Fruit fly (Drosophila melanogaster) whole organism, embryonic: ENCODE data around the gene dysc.

Experiments
- Abd-B ChIP-seq: fragments of 200-800 bp; sonication (Bioruptor generic); optimal IDR thresholded peaks from 2 replicates; lab custom pipeline; 2018; ENCODE audit warnings: missing biosample characterization, mild to moderate bottlenecking, missing genetic modification characterization, moderate library complexity
- Ada2b ChIP-seq: fragments of 200-800 bp; sonication (Bioruptor generic); IDR thresholded peaks from 2 replicates; pipeline ENCODE4 v1.3.6; 2022; ENCODE audit warnings: missing biosample characterization, missing genetic modification characterization
- CG1024 ChIP-seq: fragments of 200-800 bp; sonication (Bioruptor generic); IDR thresholded peaks from 2 replicates; pipeline ENCODE4 v1.3.6; 2022; ENCODE audit warnings: missing biosample characterization, missing genetic modification characterization
- CG10274 ChIP-seq: fragments of 200-800 bp; sonication (Bioruptor generic); optimal IDR thresholded peaks from 3 replicates; lab custom pipeline; 2017; ENCODE audit warnings: missing biosample characterization, mild to moderate bottlenecking, missing genetic modification characterization
- CG10431 ChIP-seq: fragments of 200-800 bp; sonication (Bioruptor generic); optimal IDR thresholded peaks from 3 replicates; lab custom pipeline; 2018; ENCODE audit warnings: missing biosample characterization, mild to moderate bottlenecking, missing genetic modification characterization
- CG10462 ChIP-seq: fragments of 200-800 bp; sonication (Bioruptor generic); optimal IDR thresholded peaks from 2 replicates; lab custom pipeline; 2016; ENCODE audit warnings: missing biosample characterization, missing genetic modification characterization
- CG12769 ChIP-seq: fragments of 200-800 bp; sonication (Bioruptor generic); optimal IDR thresholded peaks from 2 replicates; lab custom pipeline; 2019; ENCODE audit warnings: missing biosample characterization, mild to moderate bottlenecking, missing genetic modification characterization, moderate library complexity
- CG1647 ChIP-seq: fragments of 200-800 bp; sonication (Bioruptor generic); optimal IDR thresholded peaks from 3 replicates; lab custom pipeline; 2016; ENCODE audit warnings: missing biosample characterization, missing genetic modification characterization
- CG17186 ChIP-seq: fragments of 200-800 bp; sonication (Bioruptor generic); optimal IDR thresholded peaks from 3 replicates; lab custom pipeline; 2017; ENCODE audit warnings: missing biosample characterization, missing genetic modification reagents, missing genetic modification characterization
- CG17328 ChIP-seq: fragments of 200-800 bp; sonication (Bioruptor generic); IDR thresholded peaks from 2 replicates; pipeline ENCODE4 v1.3.6; 2022; ENCODE audit warnings: missing biosample characterization, missing genetic modification characterization
- CG2129 ChIP-seq: fragments of 200-800 bp; sonication (Bioruptor generic); IDR thresholded peaks from 2 replicates; pipeline ENCODE4 v1.3.6; 2022; ENCODE audit warnings: missing biosample characterization, missing genetic modification characterization; ENCODE audit not compliant: partially characterized antibody
- CG2678 ChIP-seq: fragments of 200-800 bp; sonication (Bioruptor generic); optimal IDR thresholded peaks from 3 replicates; lab custom pipeline; 2019; ENCODE audit warnings: missing biosample characterization, mild to moderate bottlenecking, missing genetic modification characterization, moderate library complexity
- CG33557 ChIP-seq: fragments of 200-800 bp; sonication (Bioruptor generic); optimal IDR thresholded peaks from 2 replicates; lab custom pipeline; 2019; ENCODE audit warnings: missing biosample characterization, mild to moderate bottlenecking, missing genetic modification characterization, moderate library complexity
- CG4730 ChIP-seq: fragments of 200-800 bp; sonication (Bioruptor generic); IDR thresholded peaks from 2 replicates; pipeline ENCODE4 v1.3.6; 2022; ENCODE audit warnings: missing biosample characterization, missing genetic modification characterization
- CG6683 ChIP-seq: fragments of 200-800 bp; sonication (Bioruptor generic); optimal IDR thresholded peaks from 2 replicates; lab custom pipeline; 2017; ENCODE audit warnings: missing biosample characterization, mild to moderate bottlenecking, missing genetic modification characterization, missing genetic modification reagents
- CG6854 ChIP-seq: fragments of 200-800 bp; sonication (Bioruptor generic); optimal IDR thresholded peaks from 3 replicates; lab custom pipeline; 2017; ENCODE audit warnings: missing biosample characterization, mild to moderate bottlenecking, missing genetic modification characterization
- CG7271 ChIP-seq: fragments of 200-800 bp; sonication (Bioruptor generic); optimal IDR thresholded peaks from 2 replicates; lab custom pipeline; 2018; ENCODE audit warnings: missing biosample characterization, mild to moderate bottlenecking, missing genetic modification characterization, moderate library complexity
- CG8290 ChIP-seq, 3 experiments: fragments of 200-800 bp; sonication (Bioruptor generic); optimal IDR thresholded peaks; 2 replicates each; lab custom pipeline; 2016 to 2019; ENCODE audit warnings: missing biosample characterization in 3 of 3, missing genetic modification characterization in 3 of 3, mild to moderate bottlenecking in 2 of 3, moderate library complexity in 1 of 3
- CG9876 ChIP-seq: fragments of 200-800 bp; sonication (Bioruptor generic); optimal IDR thresholded peaks from 2 replicates; lab custom pipeline; 2016; ENCODE audit warnings: missing biosample characterization, missing genetic modification characterization
- Ets65A ChIP-seq: fragments of 200-800 bp; sonication (Bioruptor generic); peaks from one replicate; lab custom pipeline; 2016; ENCODE audit warnings: missing biosample characterization, missing genetic modification characterization
- Gug ChIP-seq: fragments of 200-800 bp; sonication (Bioruptor generic); IDR thresholded peaks from 4 replicates; pipeline ENCODE4 v1.3.6; 2022; ENCODE audit warnings: missing biosample characterization, missing genetic modification characterization
- Kr ChIP-seq: fragments of 200-800 bp; sonication (Bioruptor generic); optimal IDR thresholded peaks from 2 replicates; lab custom pipeline; 2017; ENCODE audit warnings: missing biosample characterization, mild to moderate bottlenecking, missing genetic modification characterization
- NfI ChIP-seq: fragments of 200-800 bp; sonication (Bioruptor generic); optimal IDR thresholded peaks from 3 replicates; lab custom pipeline; 2018; ENCODE audit warnings: missing biosample characterization, mild to moderate bottlenecking, missing genetic modification characterization, moderate library complexity
- Pdp1 ChIP-seq, 2 experiments: fragments of 200-800 bp; sonication (Bioruptor generic); optimal IDR thresholded peaks; 3 replicates each; lab custom pipeline; 2016; ENCODE audit warnings: missing biosample characterization in 2 of 2, missing genetic modification characterization in 2 of 2, mild to moderate bottlenecking in 1 of 2, moderate library complexity in 1 of 2
- Rfx ChIP-seq: fragments of 200-800 bp; sonication (Bioruptor generic); IDR thresholded peaks from 2 replicates; pipeline ENCODE4 v1.3.6; 2022; ENCODE audit warnings: missing biosample characterization, missing genetic modification characterization
- Trl ChIP-seq, 3 experiments: fragments of >200 bp in 2 of 3; fragments of 200-800 bp in 1 of 3; sonication (Bioruptor generic) in 1 of 3; optimal IDR thresholded peaks; 2 replicates in 1 of 3; 3 replicates in 2 of 3; lab custom pipeline; 2016 to 2017; ENCODE audit warnings: missing biosample characterization in 1 of 3, missing genetic modification characterization in 1 of 3
- Xrp1 ChIP-seq: fragments of 200-800 bp; sonication (Bioruptor generic); IDR thresholded peaks from 2 replicates; pipeline ENCODE4 v1.3.6; 2022; ENCODE audit warnings: missing biosample characterization, missing genetic modification characterization
- YL-1 ChIP-seq: fragments of 200-800 bp; sonication (Bioruptor generic); optimal IDR thresholded peaks from 3 replicates; lab custom pipeline; 2017; ENCODE audit warnings: missing biosample characterization, mild to moderate bottlenecking, missing genetic modification characterization
- al ChIP-seq: fragments of 200-800 bp; sonication (Bioruptor generic); IDR thresholded peaks from 2 replicates; pipeline ENCODE4 v1.3.6; 2022; ENCODE audit warnings: missing biosample characterization, missing genetic modification characterization
- bowl ChIP-seq: fragments of 200-800 bp; sonication (Bioruptor generic); IDR thresholded peaks from 2 replicates; pipeline ENCODE4 v1.3.6; 2022; ENCODE audit warnings: missing biosample characterization, missing genetic modification characterization
- br ChIP-seq: fragments of >200 bp; optimal IDR thresholded peaks from 2 replicates; lab custom pipeline; 2017
- caup ChIP-seq: fragments of 200-800 bp; sonication (Bioruptor generic); optimal IDR thresholded peaks from 3 replicates; lab custom pipeline; 2017; ENCODE audit warnings: missing biosample characterization, mild to moderate bottlenecking, missing genetic modification characterization, moderate library complexity; ENCODE audit not compliant: severe bottlenecking
- dimm ChIP-seq: fragments of 200-800 bp; sonication (Bioruptor generic); IDR thresholded peaks from 2 replicates; pipeline ENCODE4 v1.3.6; 2022; ENCODE audit warnings: missing biosample characterization, missing genetic modification characterization
- dysf ChIP-seq: fragments of 200-800 bp; sonication (Bioruptor generic); IDR thresholded peaks from 3 replicates; pipeline ENCODE4 v1.3.6; 2022; ENCODE audit warnings: missing biosample characterization, missing genetic modification characterization
- fd96Cb ChIP-seq: fragments of 200-800 bp; sonication (Bioruptor generic); optimal IDR thresholded peaks from 2 replicates; lab custom pipeline; 2018; ENCODE audit warnings: missing biosample characterization, mild to moderate bottlenecking, missing genetic modification characterization, moderate library complexity
- gce ChIP-seq: fragments of 200-800 bp; sonication (Bioruptor generic); IDR thresholded peaks from 3 replicates; pipeline ENCODE4 v1.3.6; 2022; ENCODE audit warnings: missing biosample characterization, missing genetic modification characterization
- gcm ChIP-seq: fragments of 200-800 bp; sonication (Bioruptor generic); optimal IDR thresholded peaks from 2 replicates; lab custom pipeline; 2019; ENCODE audit warnings: missing biosample characterization, mild to moderate bottlenecking, missing genetic modification characterization, moderate library complexity
- jigr1 ChIP-seq: fragments of 200-800 bp; sonication (Bioruptor generic); IDR thresholded peaks from 3 replicates; pipeline ENCODE4 v1.3.6; 2022; ENCODE audit warnings: missing biosample characterization, missing genetic modification characterization
- kay ChIP-seq: fragments of 200-800 bp; sonication (Bioruptor generic); optimal IDR thresholded peaks from 2 replicates; lab custom pipeline; 2016; ENCODE audit warnings: missing biosample characterization, missing genetic modification characterization
- lola ChIP-seq, 3 experiments: fragments of >200 bp in 2 of 3; fragments of 200-800 bp in 1 of 3; sonication (Bioruptor generic) in 1 of 3; optimal IDR thresholded peaks; 2 replicates each; lab custom pipeline; 2017 to 2019; ENCODE audit warnings: missing biosample characterization in 3 of 3, missing genetic modification characterization in 3 of 3, mild to moderate bottlenecking in 1 of 3, moderate library complexity in 1 of 3
- mam ChIP-seq: fragments of 200-800 bp; sonication (Bioruptor generic); optimal IDR thresholded peaks from 3 replicates; lab custom pipeline; 2016; ENCODE audit warnings: missing biosample characterization, missing genetic modification characterization
- phol ChIP-seq: fragments of 200-800 bp; sonication (Bioruptor generic); optimal IDR thresholded peaks from 3 replicates; lab custom pipeline; 2018; ENCODE audit warnings: missing biosample characterization, mild to moderate bottlenecking, missing genetic modification characterization, moderate library complexity
- sima ChIP-seq: fragments of 200-800 bp; sonication (Bioruptor generic); optimal IDR thresholded peaks from 2 replicates; lab custom pipeline; 2016; ENCODE audit warnings: missing biosample characterization, missing genetic modification characterization
- slbo ChIP-seq: fragments of 200-800 bp; sonication (Bioruptor generic); IDR thresholded peaks from 2 replicates; pipeline ENCODE4 v1.3.6; 2022; ENCODE audit warnings: missing biosample characterization, missing genetic modification characterization
- sob ChIP-seq: fragments of 200-800 bp; sonication (Bioruptor generic); IDR thresholded peaks from 2 replicates; pipeline ENCODE4 v1.3.6; 2022; ENCODE audit warnings: missing biosample characterization, missing genetic modification characterization
- sr ChIP-seq: fragments of 200-800 bp; sonication (Bioruptor generic); IDR thresholded peaks from 3 replicates; pipeline ENCODE4 v1.3.6; 2022; ENCODE audit warnings: missing biosample characterization, missing genetic modification characterization
- trh ChIP-seq: fragments of 200-800 bp; sonication (Bioruptor generic); optimal IDR thresholded peaks from 2 replicates; lab custom pipeline; 2016; ENCODE audit warnings: missing biosample characterization, missing genetic modification characterization
- ttk ChIP-seq: fragments of 200-800 bp; sonication (Bioruptor generic); IDR thresholded peaks from 2 replicates; pipeline ENCODE4 v2.1.2; 2022; ENCODE audit warnings: missing biosample characterization, missing genetic modification characterization
- zen2 ChIP-seq: fragments of 200-800 bp; sonication (Bioruptor generic); IDR thresholded peaks from 3 replicates; pipeline ENCODE4 v1.3.6; 2022; ENCODE audit warnings: missing biosample characterization, missing genetic modification characterization; ENCODE audit not compliant: partially characterized antibody
- zf30C ChIP-seq: fragments of 200-800 bp; sonication (Bioruptor generic); optimal IDR thresholded peaks from 3 replicates; lab custom pipeline; 2018; ENCODE audit warnings: missing biosample characterization, mild to moderate bottlenecking, missing genetic modification characterization

Gene dysc

DNA sequence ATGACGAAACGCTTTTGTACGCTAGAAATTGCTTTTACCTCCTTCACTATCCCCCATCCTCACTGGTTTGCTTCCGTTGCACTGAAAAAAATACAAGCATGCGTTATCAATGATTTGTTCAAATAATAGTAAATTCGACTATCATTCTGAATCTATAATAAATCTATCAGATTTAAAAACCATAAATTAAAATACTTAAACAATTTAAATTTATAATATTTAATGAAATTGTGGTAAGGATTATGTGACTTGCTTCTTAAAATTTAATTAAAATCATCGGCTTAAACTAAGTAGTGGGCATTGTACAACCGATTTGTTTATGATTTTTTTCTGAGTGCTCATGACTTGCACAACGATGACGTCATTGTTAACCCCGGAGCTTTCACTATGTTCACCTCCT, 2.5 kb upstream of the dysc start (continued):
- TF ChIP-seq Kr (GFP tag; lab: Kevin White, UChicago) (no peak), lola (GFP tag; optimal IDR thresholded peaks at IDR 0.05; lab: Kevin White, UChicago) (peak in 1 of 3 experiments; percentile 12), NfI (GFP tag; lab: Kevin White, UChicago) (peak; percentile 54), CG4730 (GFP tag; lab: Robert Waterston, UW) (0 out of 2 replicates have a peak, but pooled peaks have one; percentile 10), sima (GFP tag; lab: Kevin White, UChicago) (no peak), gcm (GFP tag; lab: Kevin White, UChicago) (peak; percentile 15), CG8290 (GFP tag; optimal IDR thresholded peaks at IDR 0.05; lab: Kevin White, UChicago) (no peak), CG8290 (tag; optimal IDR thresholded peaks at IDR 0.05; lab: Kevin White, UChicago) (no peak), ttk (GFP tag; lab: Robert Waterston, UW) (no peak), YL-1 (GFP tag; lab: Kevin White, UChicago) (no peak), CG6854 (GFP tag; lab: Kevin White, UChicago) (peak; percentile 78), br (lab: Kevin White, UChicago) (no peak), CG10274 (GFP tag; lab: Kevin White, UChicago) (peak; percentile 24), CG17328 (GFP tag; lab: Robert Waterston, UW) (no peak), al (GFP tag; lab: Robert Waterston, UW) (no peak), CG1024 (no peak), CG10431 (GFP tag; lab: Kevin White, UChicago) (no peak), Gug (GFP tag; lab: Robert Waterston, UW) (0 out of 4 replicates have a peak, but pooled peaks have one; percentile 1), bowl (GFP tag; lab: Robert Waterston, UW) (no peak), CG6683 (GFP tag; lab: Kevin White, UChicago) (peak; percentile 72), Pdp1 (GFP tag; optimal IDR thresholded peaks at IDR 0.05; lab: Kevin White, UChicago) (peak in 1 of 2 experiments; percentile 25), zen2 (GFP tag; lab: Robert Waterston, UW) (no peak), jigr1 (GFP tag; lab: Robert Waterston, UW) (no peak), fd96Cb (tag; lab: Kevin White, UChicago) (peak; percentile 63), mam (GFP tag; lab: Kevin White, UChicago) (no peak), CG12769 (peak; percentile 31), Ets65A (peak; percentile 54), sob (GFP tag; lab: Robert Waterston, UW) (peak; percentile 57), CG7271 (no peak), CG9876 (GFP tag; lab: Kevin White, UChicago) (no peak), Ada2b (GFP tag; lab: Robert Waterston, UW) (peak; percentile 50), kay (no peak), Xrp1 (GFP tag; lab: Robert Waterston, UW) (peak; percentile 45), CG17186 (no peak), CG2129 (GFP tag; lab: Robert Waterston, UW) (no peak), dimm (GFP tag; lab: Robert Waterston, UW) (no peak), CG1647 (GFP tag; lab: Kevin White, UChicago) (no peak), gce (GFP tag; lab: Robert Waterston, UW) (no peak), CG2678 (peak; percentile 88), Abd-B (peak; percentile 6), CG10462 (GFP tag; lab: Kevin White, UChicago) (peak; percentile 16), CG33557 (GFP tag; lab: Kevin White, UChicago) (no peak), sr (GFP tag; lab: Robert Waterston, UW) (no peak), phol (tag; lab: Kevin White, UChicago) (peak; percentile 67), Trl (optimal IDR thresholded peaks at IDR 0.05; lab: Kevin White, UChicago) (no peak), Trl (GFP tag; optimal IDR thresholded peaks at IDR 0.05; lab: Kevin White, UChicago) (no peak), slbo (GFP tag; lab: Robert Waterston, UW) (peak; percentile 66), trh (GFP tag; lab: Kevin White, UChicago) (no peak), caup (peak; percentile 75), dysf (GFP tag; lab: Robert Waterston, UW) (peak; percentile 56; the same call in 2 of the 3 replicates), zf30C (GFP tag; lab: Kevin White, UChicago) (peak; percentile 5), Rfx (peak; percentile 49)
